Worm (Caenorhabditis elegans): ENCODE data around the gene rer-1.

- TF ChIP-seq unc-62 (GFP tag; optimal IDR thresholded peaks at IDR 0.05): no peak
- TF ChIP-seq ekl-4 (GFP tag; IDR thresholded peaks at IDR 0.05): no peak
- TF ChIP-seq cebp-2 (GFP tag; IDR thresholded peaks at IDR 0.05): no peak
- TF ChIP-seq ama-1 (optimal IDR thresholded peaks at IDR 0.05): no peak
- TF ChIP-seq ama-1 (GFP tag; optimal IDR thresholded peaks at IDR 0.05): no peak
- no peak for TF ChIP-seq nhr-27 (tag; optimal IDR thresholded peaks at IDR 0.05)
- no peak for TF ChIP-seq let-526 (GFP tag; IDR thresholded peaks at IDR 0.05)
- TF ChIP-seq lin-54 (GFP tag; optimal IDR thresholded peaks at IDR 0.05): no peak
- no peak for TF ChIP-seq pha-4 (tag; optimal IDR thresholded peaks at IDR 0.05)
- no peak for TF ChIP-seq somi-1 (GFP tag; optimal IDR thresholded peaks at IDR 0.05)
- no peak for TF ChIP-seq egl-18 (GFP tag; IDR thresholded peaks at IDR 0.05)
Measured at ce11 chrII:8857074-8857473, 45.9 kb downstream of the rer-1 start.
